Worm (Caenorhabditis elegans): ENCODE data around the gene zmp-6.

DNA sequence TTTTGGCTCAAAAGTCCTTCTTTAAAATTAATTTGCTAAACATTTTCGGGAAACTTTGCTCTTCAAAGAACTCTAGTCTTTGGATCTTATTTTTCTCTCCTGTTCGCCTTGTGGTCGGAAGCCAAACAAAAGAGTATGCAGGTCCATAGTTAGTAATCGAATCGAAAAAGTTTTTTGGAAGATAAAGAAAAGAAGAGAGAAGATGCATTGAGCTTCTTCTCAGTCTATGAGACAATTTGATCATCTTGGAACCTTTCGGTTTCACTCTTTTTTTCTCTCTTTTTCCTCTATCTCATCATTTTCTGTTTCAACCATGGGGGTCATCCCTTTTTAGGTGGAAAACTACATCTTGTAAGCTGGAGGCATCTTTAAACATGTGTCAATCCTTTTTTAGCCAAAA lies 6.0 kb upstream of the zmp-6 start:
- no peak for TF ChIP-seq sdc-2 (tag; optimal IDR thresholded peaks at IDR 0.05)
- no peak for TF ChIP-seq fkh-10 (GFP tag; optimal IDR thresholded peaks at IDR 0.05)
- TF ChIP-seq K09A11.1 (tag; optimal IDR thresholded peaks at IDR 0.05; ENCODE audit: insufficient read depth): no peak
- no peak for TF ChIP-seq pha-2 (tag; optimal IDR thresholded peaks at IDR 0.05)
